Fruit fly (Drosophila melanogaster) whole organism, embryonic: ENCODE results near the gene Cipc.

Source experiments
- Antp ChIP-seq: fragments of 200-800 bp; sonication (Bioruptor generic); optimal IDR thresholded peaks from 3 replicates; lab custom pipeline; 2016; ENCODE audit warnings: missing biosample characterization, missing genetic modification characterization
- Bgb ChIP-seq: fragments of 200-800 bp; sonication (Bioruptor generic); IDR thresholded peaks from 2 replicates; pipeline ENCODE4 v1.3.6; 2022; ENCODE audit warnings: missing biosample characterization, missing genetic modification characterization; ENCODE audit not compliant: partially characterized antibody
- Blimp-1 ChIP-seq: fragments of 200-800 bp; sonication (Bioruptor generic); optimal IDR thresholded peaks from 3 replicates; lab custom pipeline; 2018; ENCODE audit warnings: missing biosample characterization, missing genetic modification characterization, mild to moderate bottlenecking, moderate library complexity, missing genetic modification reagents
- CG10209 ChIP-seq: fragments of 200-800 bp; sonication (Bioruptor generic); optimal IDR thresholded peaks from 3 replicates; lab custom pipeline; 2017; ENCODE audit warnings: missing biosample characterization, mild to moderate bottlenecking, missing genetic modification characterization, missing genetic modification reagents
- CG11085 ChIP-seq: fragments of 200-800 bp; sonication (Bioruptor generic); IDR thresholded peaks from 2 replicates; pipeline ENCODE4 v1.3.6; 2022; ENCODE audit warnings: missing biosample characterization, missing genetic modification characterization
- CG11247 ChIP-seq: fragments of 200-800 bp; sonication (Bioruptor generic); IDR thresholded peaks from 2 replicates; pipeline ENCODE4 v1.3.6; 2022; ENCODE audit warnings: missing biosample characterization, missing genetic modification characterization
- CG11695 ChIP-seq: fragments of 200-800 bp; sonication (Bioruptor generic); IDR thresholded peaks from 3 replicates; pipeline ENCODE4 v1.3.6; 2022; ENCODE audit warnings: missing biosample characterization, missing genetic modification characterization
- CG11723 ChIP-seq: fragments of 200-800 bp; sonication (Bioruptor generic); optimal IDR thresholded peaks from 2 replicates; lab custom pipeline; 2017; ENCODE audit warnings: missing biosample characterization, mild to moderate bottlenecking, missing genetic modification characterization
- CG12104 ChIP-seq: fragments of 200-800 bp; sonication (Bioruptor generic); optimal IDR thresholded peaks from 3 replicates; lab custom pipeline; 2016; ENCODE audit warnings: missing biosample characterization, missing genetic modification characterization
- CG12391 ChIP-seq: fragments of 200-800 bp; sonication (Bioruptor generic); optimal IDR thresholded peaks from 3 replicates; lab custom pipeline; 2018; ENCODE audit warnings: missing biosample characterization, mild to moderate bottlenecking, missing genetic modification characterization, moderate library complexity
- CG15073 ChIP-seq: fragments of 200-800 bp; sonication (Bioruptor generic); optimal IDR thresholded peaks from 2 replicates; lab custom pipeline; 2016; ENCODE audit warnings: missing biosample characterization, missing genetic modification characterization
- CG15269 ChIP-seq: fragments of 200-800 bp; sonication (Bioruptor generic); optimal IDR thresholded peaks from 2 replicates; lab custom pipeline; 2018; ENCODE audit warnings: missing biosample characterization, mild to moderate bottlenecking, missing genetic modification characterization, moderate library complexity
- CG17385 ChIP-seq: fragments of 200-800 bp; sonication (Bioruptor generic); optimal IDR thresholded peaks from 3 replicates; lab custom pipeline; 2018; ENCODE audit warnings: missing biosample characterization, mild to moderate bottlenecking, missing genetic modification characterization
- CG32532 ChIP-seq: fragments of 200-800 bp; sonication (Bioruptor generic); IDR thresholded peaks from 2 replicates; pipeline ENCODE4 v1.3.6; 2022; ENCODE audit warnings: missing biosample characterization, missing genetic modification characterization
- CG32772 ChIP-seq: fragments of 200-800 bp; sonication (Bioruptor generic); IDR thresholded peaks from 2 replicates; pipeline ENCODE4 v1.3.6; 2022; ENCODE audit warnings: missing biosample characterization, missing genetic modification characterization
- CG33557 ChIP-seq: fragments of 200-800 bp; sonication (Bioruptor generic); optimal IDR thresholded peaks from 2 replicates; lab custom pipeline; 2019; ENCODE audit warnings: missing biosample characterization, mild to moderate bottlenecking, missing genetic modification characterization, moderate library complexity
- CG4360 ChIP-seq: fragments of 200-800 bp; sonication (Bioruptor generic); IDR thresholded peaks from 2 replicates; pipeline ENCODE4 v1.3.6; 2022; ENCODE audit warnings: missing biosample characterization, missing genetic modification characterization
- CG4820 ChIP-seq: fragments of 200-800 bp; sonication (Bioruptor generic); optimal IDR thresholded peaks from 3 replicates; lab custom pipeline; 2016; ENCODE audit warnings: missing biosample characterization, missing genetic modification characterization
- CG6654 ChIP-seq: fragments of 200-800 bp; sonication (Bioruptor generic); optimal IDR thresholded peaks from 2 replicates; lab custom pipeline; 2017; ENCODE audit warnings: missing biosample characterization, mild to moderate bottlenecking, missing genetic modification characterization
- CG8388 ChIP-seq: fragments of 200-800 bp; sonication (Bioruptor generic); optimal IDR thresholded peaks from 2 replicates; lab custom pipeline; 2019; ENCODE audit warnings: missing biosample characterization, mild to moderate bottlenecking, missing genetic modification characterization, moderate library complexity
- CG9215 ChIP-seq: fragments of 200-800 bp; sonication (Bioruptor generic); IDR thresholded peaks from 2 replicates; pipeline ENCODE4 v1.3.6; 2022; ENCODE audit warnings: missing biosample characterization, missing genetic modification characterization
- CG9727 ChIP-seq: fragments of 200-800 bp; sonication (Bioruptor generic); optimal IDR thresholded peaks from 3 replicates; lab custom pipeline; 2017; ENCODE audit warnings: missing biosample characterization, mild to moderate bottlenecking, missing genetic modification characterization
- E2f2 ChIP-seq: fragments of 200-800 bp; sonication (Bioruptor generic); IDR thresholded peaks from 2 replicates; pipeline ENCODE4 v1.3.6; 2022; ENCODE audit warnings: missing biosample characterization, missing genetic modification characterization
- HLHmδ ChIP-seq: fragments of 200-800 bp; sonication (Bioruptor generic); optimal IDR thresholded peaks from 2 replicates; lab custom pipeline; 2018; ENCODE audit warnings: missing biosample characterization, mild to moderate bottlenecking, missing genetic modification characterization, moderate library complexity
- Hr3 ChIP-seq: fragments of 200-800 bp; sonication (Bioruptor generic); optimal IDR thresholded peaks from 3 replicates; lab custom pipeline; 2016; ENCODE audit warnings: missing biosample characterization, missing genetic modification characterization
- NFAT ChIP-seq: fragments of 200-800 bp; sonication (Bioruptor generic); IDR thresholded peaks from 2 replicates; pipeline ENCODE4 v1.3.6; 2022; ENCODE audit warnings: missing biosample characterization, missing genetic modification characterization
- Opbp ChIP-seq: fragments of 200-800 bp; sonication (Bioruptor generic); IDR thresholded peaks from 3 replicates; pipeline ENCODE4 v1.3.6; 2022; ENCODE audit warnings: missing biosample characterization, missing genetic modification characterization; ENCODE audit not compliant: partially characterized antibody
- Ssrp ChIP-seq: fragments of 200-800 bp; sonication (Bioruptor generic); optimal IDR thresholded peaks from 2 replicates; lab custom pipeline; 2018; ENCODE audit warnings: missing biosample characterization, mild to moderate bottlenecking, missing genetic modification characterization, moderate library complexity
- TFAM ChIP-seq: fragments of 200-800 bp; sonication (Bioruptor generic); optimal IDR thresholded peaks from 2 replicates; lab custom pipeline; 2017; ENCODE audit warnings: missing biosample characterization, missing genetic modification characterization, inconsistent platforms
- bcd ChIP-seq: fragments of 200-800 bp; sonication (Bioruptor generic); optimal IDR thresholded peaks from 2 replicates; lab custom pipeline; 2017; ENCODE audit warnings: missing biosample characterization, mild to moderate bottlenecking, missing genetic modification characterization
- bsh ChIP-seq, 2 experiments: fragments of 200-800 bp; sonication (Bioruptor generic); optimal IDR thresholded peaks; 2 replicates each; lab custom pipeline; 2017 to 2018; ENCODE audit warnings: mild to moderate bottlenecking in 2 of 2, missing biosample characterization in 2 of 2, missing genetic modification characterization in 2 of 2, moderate library complexity in 1 of 2
- dan ChIP-seq: fragments of 200-800 bp; sonication (Bioruptor generic); IDR thresholded peaks from 2 replicates; pipeline ENCODE4 v1.3.6; 2022; ENCODE audit warnings: missing biosample characterization, missing genetic modification characterization
- dysf ChIP-seq: fragments of 200-800 bp; sonication (Bioruptor generic); IDR thresholded peaks from 3 replicates; pipeline ENCODE4 v1.3.6; 2022; ENCODE audit warnings: missing biosample characterization, missing genetic modification characterization
- esg ChIP-seq: fragments of 200-800 bp; sonication (Bioruptor generic); conservative IDR thresholded peaks from 2 replicates; pipeline ENCODE4 v1.3.6; 2022; ENCODE audit warnings: missing biosample characterization, missing genetic modification characterization
- ewg ChIP-seq: fragments of 200-800 bp; sonication (Bioruptor generic); optimal IDR thresholded peaks from 3 replicates; lab custom pipeline; 2017; ENCODE audit warnings: mild to moderate bottlenecking, missing biosample characterization, missing genetic modification reagents, missing genetic modification characterization
- ftz-f1 ChIP-seq: fragments of 200-800 bp; sonication (Bioruptor generic); optimal IDR thresholded peaks from 2 replicates; lab custom pipeline; 2016; ENCODE audit warnings: missing biosample characterization, missing genetic modification characterization
- ham ChIP-seq: fragments of 200-800 bp; sonication (Bioruptor generic); IDR thresholded peaks from 2 replicates; pipeline ENCODE4 v1.3.6; 2022; ENCODE audit warnings: missing biosample characterization, missing genetic modification characterization
- klu ChIP-seq: fragments of 200-800 bp; sonication (Bioruptor generic); IDR thresholded peaks from 2 replicates; pipeline ENCODE4 v1.3.6; 2022; ENCODE audit warnings: missing biosample characterization, missing genetic modification characterization
- lab ChIP-seq: fragments of 200-800 bp; sonication (Bioruptor generic); optimal IDR thresholded peaks from 3 replicates; lab custom pipeline; 2017; ENCODE audit warnings: missing biosample characterization, missing genetic modification characterization, mild to moderate bottlenecking, moderate library complexity, missing genetic modification reagents
- lmd ChIP-seq: fragments of 200-800 bp; sonication (Bioruptor generic); IDR thresholded peaks from 2 replicates; pipeline ENCODE4 v1.3.6; 2022; ENCODE audit warnings: missing biosample characterization, missing genetic modification characterization
- nmo ChIP-seq: fragments of 200-800 bp; sonication (Bioruptor generic); optimal IDR thresholded peaks from 2 replicates; lab custom pipeline; 2018; ENCODE audit warnings: missing biosample characterization, mild to moderate bottlenecking, missing genetic modification characterization, moderate library complexity
- phol ChIP-seq: fragments of 200-800 bp; sonication (Bioruptor generic); optimal IDR thresholded peaks from 3 replicates; lab custom pipeline; 2018; ENCODE audit warnings: missing biosample characterization, mild to moderate bottlenecking, missing genetic modification characterization, moderate library complexity
- ro ChIP-seq: fragments of 200-800 bp; sonication (Bioruptor generic); IDR thresholded peaks from 2 replicates; pipeline ENCODE4 v1.3.6; 2022; ENCODE audit warnings: missing biosample characterization, missing genetic modification characterization
- row ChIP-seq: fragments of 200-800 bp; sonication (Bioruptor generic); IDR thresholded peaks from 3 replicates; pipeline ENCODE4 v1.3.6; 2022; ENCODE audit warnings: missing biosample characterization, missing genetic modification characterization
- tin ChIP-seq: fragments of 200-800 bp; sonication (Bioruptor generic); optimal IDR thresholded peaks from 3 replicates; lab custom pipeline; 2016; ENCODE audit warnings: missing biosample characterization, missing genetic modification characterization
- vvl ChIP-seq: fragments of 200-800 bp; sonication (Bioruptor generic); IDR thresholded peaks from 2 replicates; pipeline ENCODE4 v1.3.6; 2022; ENCODE audit warnings: missing biosample characterization, missing genetic modification characterization

The Cipc gene

dm6 chr3R:26095551-26095950 lies 11.1 kb upstream of the Cipc start:
- TF ChIP-seq Bgb (GFP tag; lab: Robert Waterston, UW) (no peak), ham (GFP tag; lab: Robert Waterston, UW) (no peak), CG11085 (no peak), CG12104 (GFP tag; lab: Kevin White, UChicago) (no peak)

- peak; percentile 28; the same call in 1 of the 3 replicates for TF ChIP-seq dysf
- 0 out of 2 replicates have a peak, but pooled peaks have one; percentile 25 for TF ChIP-seq CG9215 (GFP tag; lab: Robert Waterston, UW)
- TF ChIP-seq dan (GFP tag; lab: Robert Waterston, UW), result 0 out of 2 replicates have a peak, but pooled peaks have one; percentile 11
- 0 out of 2 replicates have a peak, but pooled peaks have one; percentile 13 for TF ChIP-seq NFAT (GFP tag; lab: Robert Waterston, UW)
- TF ChIP-seq CG32772 (GFP tag; lab: Robert Waterston, UW), result no peak
Measured at dm6 chr3R:26096192-26096591, 10.5 kb upstream of the Cipc start.

- TF ChIP-seq CG12391 (tag; lab: Kevin White, UChicago) (peak; percentile 77), CG11723 (GFP tag; lab: Kevin White, UChicago) (no peak), bcd (GFP tag; lab: Kevin White, UChicago) (peak; percentile 67), E2f2 (GFP tag; lab: Robert Waterston, UW) (peak; percentile 24; the same call in 1 of the 2 replicates), Opbp (no peak), ro (GFP tag; lab: Robert Waterston, UW) (peak; percentile 23; the same call in 1 of the 2 replicates), CG6654 (GFP tag; lab: Kevin White, UChicago) (peak; percentile 12), CG4820 (peak; percentile 50), CG8388 (GFP tag; lab: Kevin White, UChicago) (peak; percentile 60), nmo (GFP tag; lab: Kevin White, UChicago) (peak; percentile 85), CG33557 (GFP tag; lab: Kevin White, UChicago) (peak; percentile 82), bsh (GFP tag; optimal IDR thresholded peaks at IDR 0.05; lab: Kevin White, UChicago) (peak; percentile 2 to 60), Hr3 (GFP tag; lab: Kevin White, UChicago) (peak; percentile 77), lab (GFP tag; lab: Kevin White, UChicago) (peak; percentile 31), CG10209 (GFP tag; lab: Kevin White, UChicago) (peak; percentile 72), CG4360 (GFP tag; lab: Robert Waterston, UW) (no peak), CG9727 (GFP tag; lab: Kevin White, UChicago) (peak; percentile 88), Antp (GFP tag; lab: Kevin White, UChicago) (no peak), esg (GFP tag; lab: Robert Waterston, UW) (0 out of 2 replicates have a peak, but pooled peaks have one; percentile 8), Blimp-1 (GFP tag; lab: Kevin White, UChicago) (peak; percentile 71), HLHmδ (GFP tag; lab: Kevin White, UChicago) (no peak), row (GFP tag; lab: Robert Waterston, UW) (peak; percentile 68; the same call in 2 of the 3 replicates), ewg (GFP tag; lab: Kevin White, UChicago) (peak; percentile 3), klu (GFP tag; lab: Robert Waterston, UW) (peak; percentile 18; the same call in 1 of the 2 replicates), CG15073 (GFP tag; lab: Kevin White, UChicago) (no peak), ftz-f1 (GFP tag; lab: Kevin White, UChicago) (no peak), phol (tag; lab: Kevin White, UChicago) (peak; percentile 83), CG17385 (GFP tag; lab: Kevin White, UChicago) (peak; percentile 64), lmd (GFP tag; lab: Robert Waterston, UW) (peak; percentile 38), vvl (GFP tag; lab: Robert Waterston, UW) (peak; percentile 48; the same call in 1 of the 2 replicates), CG32532 (GFP tag; lab: Robert Waterston, UW) (peak; percentile 56), CG15269 (tag; lab: Kevin White, UChicago) (peak; percentile 70), TFAM (GFP tag; lab: Kevin White, UChicago) (no peak), Ssrp (tag; lab: Kevin White, UChicago) (peak; percentile 76), CG11695 (peak; percentile 72), CG11247 (GFP tag; lab: Robert Waterston, UW) (no peak), tin (GFP tag; lab: Kevin White, UChicago) (peak; percentile 54)
Measured at dm6 chr3R:26098502-26099210, 8.0 kb upstream of the Cipc start, which contains the start of gene dysf. TSS of gene dysf (minus strand) at chr3R:26098711.
